Worm (Caenorhabditis elegans) whole organism, L1 larva: ENCODE results near the gene R02F2.8.

Experiments
- ces-1 ChIP-seq: fragments of 150-350 bp; optimal IDR thresholded peaks from 2 replicates; lab custom pipeline; 2014; ENCODE audit warnings: missing biosample characterization, missing genetic modification reagents, missing genetic modification characterization
- lir-3 ChIP-seq: sonication (generic microtip); optimal IDR thresholded peaks from 2 replicates; lab custom pipeline; 2016; ENCODE audit warnings: mild to moderate bottlenecking, missing genetic modification characterization, moderate library complexity, missing compliant biosample characterization; ENCODE audit not compliant: poor library complexity
- nhr-77 ChIP-seq: fragments of 150-350 bp; optimal IDR thresholded peaks from 2 replicates; lab custom pipeline; 2014; ENCODE audit warnings: missing biosample characterization, missing genetic modification characterization
- unc-130 ChIP-seq: fragments of 150-350 bp; optimal IDR thresholded peaks from 2 replicates; lab custom pipeline; 2017; ENCODE audit warnings: missing biosample characterization, missing genetic modification characterization, inconsistent platforms

DNA sequence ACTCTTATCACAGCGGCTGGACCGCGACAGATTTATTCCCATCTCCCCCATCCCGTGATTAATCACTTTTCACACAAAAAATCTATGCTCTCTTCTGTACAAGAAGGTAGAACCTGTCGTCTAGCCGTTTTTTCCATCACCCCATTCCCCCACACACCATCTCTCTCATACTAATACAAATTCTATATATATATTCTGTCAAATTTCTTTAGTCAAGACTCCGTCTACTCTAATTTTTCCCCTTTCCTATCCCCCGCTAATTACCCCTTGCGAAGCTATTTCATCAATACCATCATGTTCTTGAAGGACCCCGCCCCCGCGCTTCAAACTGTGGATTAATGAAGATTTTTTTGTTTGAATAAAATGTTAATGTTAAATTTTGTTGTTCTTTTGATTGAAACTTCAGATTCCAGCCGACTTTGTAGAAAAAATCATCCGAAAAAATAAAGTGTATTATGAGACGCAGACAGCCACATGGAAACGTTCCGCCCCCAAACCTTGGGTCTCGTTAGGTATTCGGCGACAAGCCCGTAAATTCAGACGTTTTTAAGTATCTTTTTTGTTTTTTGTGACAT is 11.0 kb upstream of the R02F2.8 start:
- TF ChIP-seq nhr-77 (tag; lab: Kevin White, UChicago) (no peak), lir-3 (tag; lab: Kevin White, UChicago) (no peak), unc-130 (tag; lab: Kevin White, UChicago) (no peak), ces-1 (GFP tag; lab: Kevin White, UChicago) (no peak)
